Worm (Caenorhabditis elegans) whole organism, L4 larva: Measurements from ENCODE around the gene C14B9.8.

Experiments
- F49E8.2 ChIP-seq: sonication (generic microtip); optimal IDR thresholded peaks from 2 replicates; lab custom pipeline; 2016; ENCODE audit warnings: missing compliant biosample characterization, mild to moderate bottlenecking, missing genetic modification characterization, borderline replicate concordance
- Y75B8A.6 ChIP-seq: fragments of 200-800 bp; sonication (Bioruptor generic); IDR thresholded peaks from 2 replicates; pipeline ENCODE4 v1.3.6; 2022; ENCODE audit warnings: missing genetic modification reagents, missing genetic modification characterization, missing compliant biosample characterization
- aha-1 ChIP-seq: fragments of 150-350 bp; peaks from one replicate; lab custom pipeline; 2014; ENCODE audit warnings: missing biosample characterization, missing genetic modification characterization
- aly-2 ChIP-seq: sonication (generic microtip); optimal IDR thresholded peaks from 2 replicates; lab custom pipeline; 2018; ENCODE audit warnings: missing biosample characterization, missing genetic modification characterization
- ama-1 ChIP-seq: fragments of 150-350 bp; optimal IDR thresholded peaks from 2 replicates; lab custom pipeline; 2014; ENCODE audit warnings: inconsistent platforms, mixed read lengths
- dve-1 ChIP-seq: sonication (generic microtip); optimal IDR thresholded peaks from 2 replicates; lab custom pipeline; 2017; ENCODE audit warnings: antibody characterized with exemption, mild to moderate bottlenecking, missing genetic modification characterization, missing compliant biosample characterization; ENCODE audit not compliant: insufficient read depth
- fkh-10 ChIP-seq: fragments of 150-350 bp; optimal IDR thresholded peaks from 2 replicates; lab custom pipeline; 2014; ENCODE audit warnings: missing biosample characterization, missing genetic modification reagents, missing genetic modification characterization
- fos-1 ChIP-seq: fragments of 150-350 bp; optimal IDR thresholded peaks from 2 replicates; lab custom pipeline; 2014; ENCODE audit warnings: missing biosample characterization, missing genetic modification characterization
- nhr-11 ChIP-seq: fragments of 150-350 bp; optimal IDR thresholded peaks from 2 replicates; lab custom pipeline; 2014; ENCODE audit warnings: missing biosample characterization, missing genetic modification characterization
- nhr-28 ChIP-seq: fragments of 150-350 bp; optimal IDR thresholded peaks from 2 replicates; lab custom pipeline; 2014; ENCODE audit warnings: missing biosample characterization, missing genetic modification characterization
- rbr-2 ChIP-seq: sonication (generic microtip); optimal IDR thresholded peaks from 2 replicates; lab custom pipeline; 2016; ENCODE audit warnings: missing genotype, missing genetic modification characterization, missing compliant biosample characterization
- unc-39 ChIP-seq: sonication (generic microtip); optimal IDR thresholded peaks from 2 replicates; lab custom pipeline; 2017; ENCODE audit warnings: missing biosample characterization, missing genetic modification characterization
- ztf-11 ChIP-seq: fragments of 150-350 bp; optimal IDR thresholded peaks from 2 replicates; lab custom pipeline; 2014; ENCODE audit warnings: missing biosample characterization, missing genetic modification characterization

ce11 chrIII:8091408-8091807, 53.0 kb downstream of the C14B9.8 start, which contains the start of gene idi-1:
- no peak for TF ChIP-seq unc-39 (tag; lab: Kevin White, UChicago)
- TF ChIP-seq F49E8.2: no peak
- TF ChIP-seq ama-1 (lab: Kevin White, UChicago): no peak
- TF ChIP-seq aly-2 (tag; lab: Kevin White, UChicago): no peak
- no peak for TF ChIP-seq nhr-28 (tag; lab: Kevin White, UChicago)
- no peak for TF ChIP-seq rbr-2 (tag; lab: Kevin White, UChicago)
- TF ChIP-seq ztf-11 (tag; lab: Kevin White, UChicago): no peak
- no peak for TF ChIP-seq fos-1 (tag; lab: Kevin White, UChicago)
- TF ChIP-seq nhr-11 (tag; lab: Kevin White, UChicago): no peak
- no peak for TF ChIP-seq fkh-10 (GFP tag; lab: Kevin White, UChicago)
- TF ChIP-seq dve-1 (tag; lab: Kevin White, UChicago): no peak
- TF ChIP-seq aha-1 (tag; lab: Kevin White, UChicago): no peak
- TF ChIP-seq Y75B8A.6 (GFP tag; lab: Robert Waterston, UW): no peak
